Worm (Caenorhabditis elegans) whole organism, L1 larva: ENCODE data around the gene vps-33.1.
A peak's percentile ranks its signal among the peaks of the same experiment; 100 is the strongest.

Experiments used
- aha-1 ChIP-seq: fragments of 150-350 bp; optimal IDR thresholded peaks from 2 replicates; lab custom pipeline; 2014; ENCODE audit warnings: missing biosample characterization, missing genetic modification characterization
- aly-2 ChIP-seq: fragments of 150-350 bp; optimal IDR thresholded peaks from 2 replicates; lab custom pipeline; 2014; ENCODE audit warnings: missing biosample characterization, missing genetic modification characterization
- ama-1 ChIP-seq: fragments of 150-350 bp; optimal IDR thresholded peaks from 2 replicates; lab custom pipeline; 2014
- blmp-1 ChIP-seq: fragments of 150-350 bp; optimal IDR thresholded peaks from 2 replicates; lab custom pipeline; 2014; ENCODE audit warnings: missing biosample characterization, missing genetic modification characterization
- ceh-8 ChIP-seq: fragments of 200-800 bp; sonication (Bioruptor generic); optimal IDR thresholded peaks from 2 replicates; lab custom pipeline; 2018; ENCODE audit warnings: mild to moderate bottlenecking, missing genetic modification characterization, moderate library complexity, missing compliant biosample characterization
- ceh-82 ChIP-seq, 3 experiments: fragments of 150-350 bp in 1 of 3; sonication (generic microtip) in 2 of 3; optimal IDR thresholded peaks; 2 replicates each; lab custom pipeline; 2014 to 2017; ENCODE audit warnings: missing biosample characterization in 3 of 3, missing genetic modification characterization in 3 of 3
- ceh-88 ChIP-seq: fragments of 200-800 bp; sonication (Bioruptor generic); IDR thresholded peaks from 2 replicates; pipeline ENCODE4 v1.3.6; 2022; ENCODE audit warnings: missing genetic modification characterization, missing compliant biosample characterization
- dpl-1 ChIP-seq, 3 experiments: fragments of 150-350 bp in 2 of 3; sonication (generic microtip) in 1 of 3; optimal IDR thresholded peaks; 2 replicates each; lab custom pipeline; 2014 to 2017; ENCODE audit warnings: missing biosample characterization in 3 of 3, missing genetic modification characterization in 3 of 3, missing genetic modification reagents in 3 of 3
- dsc-1 ChIP-seq: sonication (generic microtip); optimal IDR thresholded peaks from 2 replicates; lab custom pipeline; 2016; ENCODE audit warnings: mild to moderate bottlenecking, missing genetic modification characterization, missing compliant biosample characterization
- efl-1 ChIP-seq, 4 experiments: fragments of 150-350 bp; optimal IDR thresholded peaks in 3 of 4; peaks in 1 of 4; 1 replicate in 1 of 4; 2 replicates in 3 of 4; lab custom pipeline; 2014; ENCODE audit warnings: missing biosample characterization in 2 of 4, missing genetic modification characterization in 2 of 4, missing genetic modification reagents in 2 of 4
- efl-3 ChIP-seq: fragments of 200-800 bp; sonication (Bioruptor generic); optimal IDR thresholded peaks from 2 replicates; lab custom pipeline; 2018; ENCODE audit warnings: mild to moderate bottlenecking, missing genetic modification characterization, missing compliant biosample characterization
- egl-13 ChIP-seq: sonication (generic microtip); optimal IDR thresholded peaks from 2 replicates; lab custom pipeline; 2016; ENCODE audit warnings: missing genotype, missing genetic modification reagents, missing genetic modification characterization, missing compliant biosample characterization
- egl-27 ChIP-seq, 2 experiments: fragments of 150-350 bp in 1 of 2; sonication (generic microtip); optimal IDR thresholded peaks; 3 replicates each; lab custom pipeline; 2017 to 2018; ENCODE audit warnings: missing biosample characterization in 2 of 2, missing genetic modification characterization in 2 of 2, missing genetic modification reagents in 2 of 2
- elt-2 ChIP-seq: sonication (generic microtip); optimal IDR thresholded peaks from 2 replicates; lab custom pipeline; 2016; ENCODE audit warnings: missing genetic modification characterization, mild to moderate bottlenecking, inconsistent platforms, missing compliant biosample characterization, missing genetic modification reagents
- elt-3 ChIP-seq, 6 experiments: fragments of 150-350 bp in 1 of 6; sonication (generic microtip); optimal IDR thresholded peaks; 2 replicates each; lab custom pipeline; 2017 to 2018; ENCODE audit warnings: missing biosample characterization in 6 of 6, missing genetic modification characterization in 6 of 6, inconsistent platforms in 1 of 6
- ets-5 ChIP-seq: fragments of 200-800 bp; sonication (Bioruptor generic); IDR thresholded peaks from 2 replicates; pipeline ENCODE4 v1.3.6; 2022; ENCODE audit warnings: missing genetic modification characterization, missing compliant biosample characterization
- fos-1 ChIP-seq: fragments of 150-350 bp; optimal IDR thresholded peaks from 2 replicates; lab custom pipeline; 2014; ENCODE audit warnings: missing biosample characterization, missing genetic modification characterization
- hlh-17 ChIP-seq: fragments of 200-800 bp; sonication (Bioruptor generic); optimal IDR thresholded peaks from 2 replicates; lab custom pipeline; 2018; ENCODE audit warnings: missing genetic modification characterization, mild to moderate bottlenecking, missing compliant biosample characterization, moderate library complexity, borderline replicate concordance
- hpl-2 ChIP-seq: fragments of 150-350 bp; optimal IDR thresholded peaks from 2 replicates; lab custom pipeline; 2014; ENCODE audit warnings: missing biosample characterization, missing genetic modification reagents, missing genetic modification characterization
- irx-1 ChIP-seq: sonication (generic microtip); optimal IDR thresholded peaks from 2 replicates; lab custom pipeline; 2016; ENCODE audit warnings: missing genetic modification characterization, missing compliant biosample characterization
- jun-1 ChIP-seq: fragments of 150-350 bp; optimal IDR thresholded peaks from 2 replicates; lab custom pipeline; 2014; ENCODE audit warnings: missing biosample characterization, missing genetic modification reagents, missing genetic modification characterization
- lin-13 ChIP-seq: fragments of 150-350 bp; optimal IDR thresholded peaks from 2 replicates; lab custom pipeline; 2014; ENCODE audit warnings: missing biosample characterization, missing genetic modification reagents, missing genetic modification characterization
- lin-14 ChIP-seq: fragments of 200-800 bp; sonication (Bioruptor generic); optimal IDR thresholded peaks from 2 replicates; lab custom pipeline; 2018; ENCODE audit warnings: mild to moderate bottlenecking, missing genetic modification characterization, moderate library complexity, missing compliant biosample characterization
- lin-35 ChIP-seq, 2 experiments: fragments of 150-350 bp; optimal IDR thresholded peaks; 2 replicates each; lab custom pipeline; 2014; ENCODE audit warnings: missing biosample characterization in 2 of 2, missing genetic modification characterization in 2 of 2, missing genetic modification reagents in 2 of 2
- lin-39 ChIP-seq: fragments of 150-350 bp; optimal IDR thresholded peaks from 2 replicates; lab custom pipeline; 2014; ENCODE audit warnings: missing biosample characterization, missing genetic modification reagents, missing genetic modification characterization
- lir-3 ChIP-seq: sonication (generic microtip); optimal IDR thresholded peaks from 2 replicates; lab custom pipeline; 2016; ENCODE audit warnings: mild to moderate bottlenecking, missing genetic modification characterization, moderate library complexity, missing compliant biosample characterization; ENCODE audit not compliant: poor library complexity
- mab-9 ChIP-seq: fragments of 200-800 bp; sonication (Bioruptor generic); IDR thresholded peaks from 2 replicates; pipeline ENCODE4 v1.3.6; 2022; ENCODE audit warnings: missing genetic modification reagents, missing genetic modification characterization, missing compliant biosample characterization
- mdl-1 ChIP-seq, 2 experiments: fragments of 150-350 bp; optimal IDR thresholded peaks; 2 replicates each; lab custom pipeline; 2014 to 2017; ENCODE audit warnings: missing biosample characterization in 2 of 2, missing genetic modification characterization in 2 of 2, inconsistent platforms in 1 of 2
- mef-2 ChIP-seq: fragments of 150-350 bp; optimal IDR thresholded peaks from 2 replicates; lab custom pipeline; 2014; ENCODE audit warnings: missing biosample characterization, missing genetic modification characterization
- mep-1 ChIP-seq: fragments of 150-350 bp; optimal IDR thresholded peaks from 2 replicates; lab custom pipeline; 2014; ENCODE audit warnings: missing biosample characterization, missing genetic modification characterization
- nhr-20 ChIP-seq: sonication (generic microtip); optimal IDR thresholded peaks from 2 replicates; lab custom pipeline; 2016; ENCODE audit warnings: mild to moderate bottlenecking, missing genetic modification characterization, missing compliant biosample characterization
- nhr-237 ChIP-seq: fragments of 150-350 bp; optimal IDR thresholded peaks from 2 replicates; lab custom pipeline; 2014; ENCODE audit warnings: missing biosample characterization, missing genetic modification characterization
- nhr-71 ChIP-seq: sonication (generic microtip); optimal IDR thresholded peaks from 2 replicates; lab custom pipeline; 2016; ENCODE audit warnings: mild to moderate bottlenecking, missing genetic modification characterization, moderate library complexity, missing compliant biosample characterization
- nhr-77 ChIP-seq: fragments of 150-350 bp; optimal IDR thresholded peaks from 2 replicates; lab custom pipeline; 2014; ENCODE audit warnings: missing biosample characterization, missing genetic modification characterization
- nhr-85 ChIP-seq: sonication (generic microtip); peaks from one replicate; lab custom pipeline; 2016; ENCODE audit warnings: missing genetic modification characterization, inconsistent platforms, missing compliant biosample characterization
- nhr-90 ChIP-seq: sonication (generic microtip); optimal IDR thresholded peaks from 2 replicates; lab custom pipeline; 2016; ENCODE audit warnings: mild to moderate bottlenecking, missing genetic modification characterization, missing compliant biosample characterization; ENCODE audit not compliant: poor library complexity
- pag-3 ChIP-seq: sonication (generic microtip); optimal IDR thresholded peaks from 2 replicates; lab custom pipeline; 2017; ENCODE audit warnings: missing genetic modification characterization, mild to moderate bottlenecking, missing compliant biosample characterization, antibody characterized with exemption, borderline replicate concordance; ENCODE audit not compliant: insufficient read depth
- snpc-4 ChIP-seq: fragments of 150-350 bp; optimal IDR thresholded peaks from 2 replicates; lab custom pipeline; 2014; ENCODE audit warnings: missing biosample characterization, missing genetic modification characterization
- snu-23 ChIP-seq: sonication (generic microtip); optimal IDR thresholded peaks from 2 replicates; lab custom pipeline; 2016; ENCODE audit warnings: missing genetic modification characterization, missing compliant biosample characterization
- sptf-1 ChIP-seq: fragments of 150-350 bp; optimal IDR thresholded peaks from 2 replicates; lab custom pipeline; 2014; ENCODE audit warnings: missing biosample characterization, missing genetic modification characterization
- tbx-2 ChIP-seq: sonication (generic microtip); optimal IDR thresholded peaks from 2 replicates; lab custom pipeline; 2016; ENCODE audit warnings: missing genetic modification characterization, missing compliant biosample characterization
- tlp-1 ChIP-seq: fragments of 150-350 bp; optimal IDR thresholded peaks from 2 replicates; lab custom pipeline; 2014; ENCODE audit warnings: missing biosample characterization, missing genetic modification characterization
- unc-98 ChIP-seq: fragments of 200-800 bp; sonication (Bioruptor generic); IDR thresholded peaks from 2 replicates; pipeline ENCODE4 v1.3.6; 2022; ENCODE audit warnings: missing genetic modification characterization, missing compliant biosample characterization
- ztf-11 ChIP-seq, 2 experiments: sonication (generic microtip); optimal IDR thresholded peaks; 2 replicates each; lab custom pipeline; 2016 to 2017; ENCODE audit warnings: missing genetic modification characterization in 2 of 2, missing biosample characterization in 1 of 2, missing compliant biosample characterization in 1 of 2

Gene vps-33.1

ce11 chrIII:8685590-8686240 is 15.0 kb upstream of the vps-33.1 start:
- no peak for TF ChIP-seq snpc-4 (tag; lab: Kevin White, UChicago)
- TF ChIP-seq jun-1 = no peak
- TF ChIP-seq lin-14 (GFP tag; lab: Kevin White, UChicago) = no peak
- no peak for TF ChIP-seq hlh-17 (GFP tag; lab: Kevin White, UChicago)
- no peak for TF ChIP-seq dsc-1 (tag; lab: Kevin White, UChicago)
- no peak for TF ChIP-seq aha-1 (tag; lab: Kevin White, UChicago)
- TF ChIP-seq ceh-82 (tag; optimal IDR thresholded peaks at IDR 0.05; lab: Kevin White, UChicago) = no peak
- TF ChIP-seq, all 84 proteins: peak for 0

- TF ChIP-seq egl-13 (tag; lab: Kevin White, UChicago) (no peak), lin-35 (GFP tag; optimal IDR thresholded peaks at IDR 0.05; lab: Kevin White, UChicago) (peak in 1 of 2 experiments; percentile 28), mdl-1 (tag; optimal IDR thresholded peaks at IDR 0.05; lab: Kevin White, UChicago) (peak in 1 of 2 experiments; percentile 1), nhr-85 (peak; percentile 49), efl-1 (optimal IDR thresholded peaks at IDR 0.05; lab: Kevin White, UChicago) (no peak), efl-1 (GFP tag; optimal IDR thresholded peaks at IDR 0.05 in 1 of 2; lab: Kevin White, UChicago) (peak in 1 of 2 experiments; percentile 53), ceh-88 (GFP tag; lab: Robert Waterston, UW) (no peak), dpl-1 (GFP tag; optimal IDR thresholded peaks at IDR 0.05; lab: Kevin White, UChicago) (peak in 1 of 3 experiments; percentile 19), irx-1 (tag; lab: Kevin White, UChicago) (no peak), mep-1 (tag; lab: Kevin White, UChicago) (peak; percentile 4), nhr-20 (peak; percentile 54), nhr-71 (peak; percentile 38), elt-3 (tag; optimal IDR thresholded peaks at IDR 0.05; lab: Kevin White, UChicago) (peak in 1 of 6 experiments; percentile 66), snu-23 (peak; percentile 34), lin-14 (GFP tag; lab: Kevin White, UChicago) (peak; percentile 81), blmp-1 (tag; lab: Kevin White, UChicago) (peak; percentile 31)
Observed at ce11 chrIII:8688438-8688946, 12.2 kb upstream of the vps-33.1 start, which contains the start of gene hadb-1. hadb-1 (minus strand) TSS chrIII:8688488.

- TF ChIP-seq elt-2 (tag; lab: Kevin White, UChicago) = no peak
- no peak for TF ChIP-seq ceh-8 (GFP tag; lab: Kevin White, UChicago)
- TF ChIP-seq mdl-1 (tag; optimal IDR thresholded peaks at IDR 0.05; lab: Kevin White, UChicago) = no peak
- no peak for TF ChIP-seq tlp-1
- no peak for TF ChIP-seq hpl-2 (GFP tag; lab: Kevin White, UChicago)
Observed at ce11 chrIII:8689143-8689542, 11.6 kb upstream of the vps-33.1 start.

ce11 chrIII:8689655-8690054 is 11.1 kb upstream of the vps-33.1 start, which contains the start of gene B0303.4:
B0303.4 (plus strand) TSS chrIII:8689850.
- no peak for TF ChIP-seq mef-2 (tag; lab: Kevin White, UChicago)
- no peak for TF ChIP-seq efl-3 (GFP tag; lab: Kevin White, UChicago)
- peak; percentile 38 for TF ChIP-seq lir-3 (tag; lab: Kevin White, UChicago)
- no peak for TF ChIP-seq nhr-77 (tag; lab: Kevin White, UChicago)
- TF ChIP-seq pag-3 = peak; percentile 43
- peak; percentile 89 for TF ChIP-seq lin-14 (GFP tag; lab: Kevin White, UChicago)
- TF ChIP-seq dpl-1 (GFP tag; optimal IDR thresholded peaks at IDR 0.05; lab: Kevin White, UChicago) = peak; percentile 46 to 68 (median 51)
- TF ChIP-seq sptf-1 (tag; lab: Kevin White, UChicago) = no peak
- no peak for TF ChIP-seq lin-39
- peak; percentile 92 for TF ChIP-seq mep-1 (tag; lab: Kevin White, UChicago)
- peak; percentile 68 to 76 for TF ChIP-seq lin-35 (GFP tag; optimal IDR thresholded peaks at IDR 0.05; lab: Kevin White, UChicago)
- no peak for TF ChIP-seq egl-27 (tag; optimal IDR thresholded peaks at IDR 0.05; lab: Kevin White, UChicago)
- TF ChIP-seq mab-9 = no peak
- TF ChIP-seq ama-1 (lab: Kevin White, UChicago) = no peak
- TF ChIP-seq ztf-11 (tag; optimal IDR thresholded peaks at IDR 0.05; lab: Kevin White, UChicago) = no peak
- TF ChIP-seq tbx-2 (tag; lab: Kevin White, UChicago) = peak; percentile 46
- no peak for TF ChIP-seq ceh-8 (GFP tag; lab: Kevin White, UChicago)
- TF ChIP-seq aly-2 (tag; lab: Kevin White, UChicago) = no peak
- TF ChIP-seq nhr-237 (tag; lab: Kevin White, UChicago) = no peak
- peak; percentile 29 for TF ChIP-seq lin-13 (GFP tag; lab: Kevin White, UChicago)
- TF ChIP-seq unc-98 (GFP tag; lab: Robert Waterston, UW) = no peak
- TF ChIP-seq fos-1 (tag; lab: Kevin White, UChicago) = no peak
- TF ChIP-seq nhr-90 = peak; percentile 20
- TF ChIP-seq ets-5 (GFP tag; lab: Robert Waterston, UW) = no peak
- TF ChIP-seq egl-13 (tag; lab: Kevin White, UChicago) = no peak
